Worm (Caenorhabditis elegans) whole organism, L4 larva: ENCODE data around the gene clec-196.

Experiments
- D1046.2 ChIP-seq: fragments of 200-800 bp; sonication (Bioruptor generic); IDR thresholded peaks from 2 replicates; pipeline ENCODE4 v1.3.6; 2022; ENCODE audit warnings: missing genetic modification characterization, missing compliant biosample characterization
- T26A8.4 ChIP-seq: fragments of 200-800 bp; sonication (Bioruptor generic); IDR thresholded peaks from 2 replicates; pipeline ENCODE4 v1.3.6; 2022; ENCODE audit warnings: missing genetic modification characterization, missing compliant biosample characterization
- Y105C5A.15 ChIP-seq: fragments of 200-800 bp; sonication (Bioruptor generic); IDR thresholded peaks from 2 replicates; pipeline ENCODE4 v1.3.6; 2022; ENCODE audit warnings: missing genetic modification characterization, missing compliant biosample characterization
- aha-1 ChIP-seq: fragments of 150-350 bp; peaks from one replicate; lab custom pipeline; 2014; ENCODE audit warnings: missing biosample characterization, missing genetic modification characterization
- aly-2 ChIP-seq: sonication (generic microtip); optimal IDR thresholded peaks from 2 replicates; lab custom pipeline; 2018; ENCODE audit warnings: missing biosample characterization, missing genetic modification characterization
- ceh-32 ChIP-seq: sonication (generic microtip); optimal IDR thresholded peaks from 2 replicates; lab custom pipeline; 2016; ENCODE audit warnings: mild to moderate bottlenecking, missing genetic modification characterization, missing compliant biosample characterization; ENCODE audit not compliant: poor library complexity
- ces-1 ChIP-seq: fragments of 150-350 bp; sonication (generic microtip); optimal IDR thresholded peaks from 4 replicates; lab custom pipeline; 2014; ENCODE audit warnings: missing biosample characterization, missing genetic modification reagents, missing genetic modification characterization
- ctbp-1 ChIP-seq: fragments of 200-800 bp; sonication (Bioruptor generic); IDR thresholded peaks from 2 replicates; pipeline ENCODE4 v1.3.6; 2022; ENCODE audit warnings: missing genetic modification reagents, missing genetic modification characterization, missing compliant biosample characterization
- daf-8 ChIP-seq: fragments of 200-800 bp; sonication (Bioruptor generic); IDR thresholded peaks from 2 replicates; pipeline ENCODE4 v1.3.6; 2022; ENCODE audit warnings: missing genetic modification characterization, missing compliant biosample characterization
- dmd-8 ChIP-seq: fragments of 200-800 bp; sonication (Bioruptor generic); IDR thresholded peaks from 2 replicates; pipeline ENCODE4 v1.3.6; 2022; ENCODE audit warnings: missing genetic modification characterization, missing compliant biosample characterization
- dpl-1 ChIP-seq: fragments of 150-350 bp; optimal IDR thresholded peaks from 2 replicates; lab custom pipeline; 2014; ENCODE audit warnings: missing biosample characterization, missing genetic modification reagents, missing genetic modification characterization
- dve-1 ChIP-seq: sonication (generic microtip); optimal IDR thresholded peaks from 2 replicates; lab custom pipeline; 2017; ENCODE audit warnings: antibody characterized with exemption, mild to moderate bottlenecking, missing genetic modification characterization, missing compliant biosample characterization; ENCODE audit not compliant: insufficient read depth
- fkh-10 ChIP-seq: fragments of 150-350 bp; optimal IDR thresholded peaks from 2 replicates; lab custom pipeline; 2014; ENCODE audit warnings: missing biosample characterization, missing genetic modification reagents, missing genetic modification characterization
- gei-8 ChIP-seq: fragments of 200-800 bp; sonication (Bioruptor generic); optimal IDR thresholded peaks from 2 replicates; lab custom pipeline; 2018; ENCODE audit warnings: mild to moderate bottlenecking, missing genetic modification characterization, missing compliant biosample characterization
- hmg-1.1 ChIP-seq: fragments of 200-800 bp; sonication (Bioruptor generic); IDR thresholded peaks from 2 replicates; pipeline ENCODE4 v1.3.6; 2022; ENCODE audit warnings: missing genetic modification reagents, missing genetic modification characterization, missing compliant biosample characterization
- lim-7 ChIP-seq: fragments of 200-800 bp; sonication (Bioruptor generic); IDR thresholded peaks from 2 replicates; pipeline ENCODE4 v1.3.6; 2022; ENCODE audit warnings: missing genetic modification characterization, missing compliant biosample characterization
- lin-15B ChIP-seq: fragments of 150-350 bp; sonication (generic microtip); optimal IDR thresholded peaks from 3 replicates; lab custom pipeline; 2014; ENCODE audit warnings: missing biosample characterization, missing genetic modification characterization
- lin-38 ChIP-seq: fragments of 200-800 bp; sonication (Bioruptor generic); IDR thresholded peaks from 2 replicates; pipeline ENCODE4 v1.3.6; 2022; ENCODE audit warnings: missing genetic modification reagents, missing genetic modification characterization, missing compliant biosample characterization
- lin-39 ChIP-seq: fragments of 150-350 bp; optimal IDR thresholded peaks from 2 replicates; lab custom pipeline; 2014; ENCODE audit warnings: missing biosample characterization, missing genetic modification reagents, missing genetic modification characterization
- lsy-2 ChIP-seq, 2 experiments: fragments of 150-350 bp in 1 of 2; sonication (generic microtip) in 1 of 2; optimal IDR thresholded peaks; 2 replicates each; lab custom pipeline; 2014 to 2017; ENCODE audit warnings: missing biosample characterization in 2 of 2, missing genetic modification characterization in 2 of 2
- madf-5 ChIP-seq, 2 experiments: fragments of 200-800 bp; sonication (Bioruptor generic); IDR thresholded peaks; 2 replicates each; pipeline ENCODE4 v1.3.6; 2022; ENCODE audit warnings: missing compliant biosample characterization in 2 of 2, missing genetic modification characterization in 2 of 2
- mdl-1 ChIP-seq, 2 experiments: fragments of 150-350 bp in 1 of 2; sonication (generic microtip) in 1 of 2; optimal IDR thresholded peaks; 2 replicates each; lab custom pipeline; 2014 to 2017; ENCODE audit warnings: missing biosample characterization in 2 of 2, missing genetic modification characterization in 2 of 2
- mes-2 ChIP-seq: sonication (generic microtip); optimal IDR thresholded peaks from 2 replicates; lab custom pipeline; 2016; ENCODE audit warnings: missing genotype, mild to moderate bottlenecking, missing genetic modification characterization, missing compliant biosample characterization; ENCODE audit not compliant: poor library complexity, severe bottlenecking
- nhr-25 ChIP-seq: sonication (generic microtip); optimal IDR thresholded peaks from 2 replicates; lab custom pipeline; 2017; ENCODE audit warnings: missing genetic modification characterization, mild to moderate bottlenecking, missing compliant biosample characterization, antibody characterized with exemption, moderate library complexity, borderline replicate concordance; ENCODE audit not compliant: insufficient read depth
- nhr-28 ChIP-seq: fragments of 150-350 bp; optimal IDR thresholded peaks from 2 replicates; lab custom pipeline; 2014; ENCODE audit warnings: missing biosample characterization, missing genetic modification characterization
- nhr-41 ChIP-seq: fragments of 200-800 bp; sonication (Bioruptor generic); IDR thresholded peaks from 2 replicates; pipeline ENCODE4 v1.3.6; 2022; ENCODE audit warnings: missing genetic modification reagents, missing genetic modification characterization, missing compliant biosample characterization
- nhr-6 ChIP-seq: fragments of 150-350 bp; optimal IDR thresholded peaks from 2 replicates; lab custom pipeline; 2014; ENCODE audit warnings: missing biosample characterization, missing genetic modification characterization
- pqm-1 ChIP-seq: sonication (generic microtip); optimal IDR thresholded peaks from 2 replicates; lab custom pipeline; 2017; ENCODE audit warnings: missing biosample characterization, missing genetic modification characterization
- saeg-2 ChIP-seq: fragments of 200-800 bp; sonication (Bioruptor generic); IDR thresholded peaks from 2 replicates; pipeline ENCODE4 v1.3.6; 2022; ENCODE audit warnings: missing genetic modification reagents, missing genetic modification characterization, missing compliant biosample characterization
- skn-1 ChIP-seq: fragments of 150-350 bp; optimal IDR thresholded peaks from 2 replicates; lab custom pipeline; 2014; ENCODE audit warnings: missing biosample characterization, missing genetic modification characterization
- snpc-1.2 ChIP-seq: fragments of 200-800 bp; sonication (Bioruptor generic); IDR thresholded peaks from 2 replicates; pipeline ENCODE4 v1.3.6; 2022; ENCODE audit warnings: missing genetic modification reagents, missing genetic modification characterization, missing compliant biosample characterization
- spr-1 ChIP-seq: sonication (generic microtip); optimal IDR thresholded peaks from 2 replicates; lab custom pipeline; 2016; ENCODE audit warnings: mild to moderate bottlenecking, missing genetic modification characterization, missing compliant biosample characterization
- tag-97 ChIP-seq: fragments of 200-800 bp; sonication (Bioruptor generic); IDR thresholded peaks from 2 replicates; pipeline ENCODE4 v1.3.6; 2022; ENCODE audit warnings: missing genetic modification characterization, missing compliant biosample characterization
- tra-1 ChIP-seq: fragments of 200-800 bp; sonication (Bioruptor generic); IDR thresholded peaks from 2 replicates; pipeline ENCODE4 v1.3.6; 2022; ENCODE audit warnings: missing genetic modification reagents, missing genetic modification characterization, missing compliant biosample characterization
- unc-39 ChIP-seq: sonication (generic microtip); optimal IDR thresholded peaks from 2 replicates; lab custom pipeline; 2017; ENCODE audit warnings: missing biosample characterization, missing genetic modification characterization
- vab-7 ChIP-seq: fragments of 200-800 bp; sonication (Bioruptor generic); IDR thresholded peaks from 2 replicates; pipeline ENCODE4 v1.3.6; 2022; ENCODE audit warnings: missing genetic modification reagents, missing genetic modification characterization, missing compliant biosample characterization
- ztf-11 ChIP-seq: fragments of 150-350 bp; optimal IDR thresholded peaks from 2 replicates; lab custom pipeline; 2014; ENCODE audit warnings: missing biosample characterization, missing genetic modification characterization
- ztf-7 ChIP-seq: fragments of 150-350 bp; optimal IDR thresholded peaks from 2 replicates; lab custom pipeline; 2014; ENCODE audit warnings: missing biosample characterization, missing genetic modification characterization

clec-196 gene

DNA sequence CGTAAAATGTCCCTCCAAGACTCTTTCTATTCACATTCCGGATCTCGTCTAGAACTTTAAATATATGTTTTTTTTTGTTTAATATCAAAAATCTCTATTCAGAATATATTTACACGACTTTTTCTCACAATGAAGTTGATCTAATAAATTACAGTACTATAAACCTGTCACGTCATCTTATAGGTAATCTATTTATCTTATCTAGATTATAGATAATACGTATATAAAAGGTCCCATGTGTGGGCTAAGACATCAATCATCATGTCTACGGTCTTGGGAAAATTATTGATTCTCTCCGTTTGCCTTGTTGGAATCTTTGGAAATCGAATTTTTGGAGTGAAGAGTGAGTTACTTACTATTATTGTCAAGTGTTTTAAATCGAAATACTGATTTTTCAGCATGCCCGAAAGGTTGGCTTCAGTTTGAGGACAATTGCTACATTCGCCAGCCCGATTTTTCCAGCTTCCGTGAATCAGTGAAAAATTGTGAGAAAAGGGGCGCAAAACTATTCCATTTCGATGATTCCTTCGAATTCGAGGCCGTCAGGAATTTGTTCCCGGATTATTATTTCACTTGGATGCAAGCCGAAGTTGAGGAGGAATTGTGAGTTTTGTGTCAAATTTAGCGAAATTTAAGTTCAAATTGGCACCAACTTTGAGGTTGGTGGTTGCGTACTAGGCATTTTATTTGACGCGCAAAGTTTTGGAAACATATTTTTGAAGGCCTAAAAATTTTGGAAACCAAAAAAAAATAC, at the start of gene clec-196:
clec-196 (plus strand) TSS at position 252 of the 754 bp plus-strand sequence.
- TF ChIP-seq nhr-28 (tag; lab: Kevin White, UChicago) (no peak), hmg-1.1 (0 out of 2 replicates have a peak, but pooled peaks have one; percentile 22), lsy-2 (tag; optimal IDR thresholded peaks at IDR 0.05; lab: Kevin White, UChicago) (no peak), dpl-1 (GFP tag; lab: Kevin White, UChicago) (peak; percentile 39), aha-1 (tag; lab: Kevin White, UChicago) (peak; percentile 96), lin-38 (peak; percentile 18), dve-1 (peak; percentile 4), mes-2 (peak; percentile 1)

DNA sequence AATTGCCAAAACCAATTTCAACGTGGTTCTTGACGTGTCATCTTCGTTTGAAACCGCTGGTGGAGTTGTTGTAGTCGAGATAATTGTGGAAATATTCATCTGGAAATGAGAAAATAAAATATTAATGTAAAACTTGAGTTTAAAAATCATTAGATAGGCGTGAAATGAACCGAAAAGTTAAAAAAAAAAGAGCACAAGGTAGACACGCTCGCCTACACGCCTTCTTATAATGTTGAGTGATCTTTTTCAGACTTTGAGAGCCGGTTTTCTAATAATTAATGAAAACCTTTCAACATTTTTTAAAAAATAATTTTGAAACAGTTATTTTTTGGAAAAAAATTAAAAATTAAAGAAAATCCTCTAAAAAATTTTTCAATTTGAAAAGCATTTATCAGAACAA, 45.8 kb upstream of the clec-196 start, which contains the start of gene npr-32:
npr-32 (minus strand) TSS at position 101 of the 400 bp plus-strand sequence.
- TF ChIP-seq dmd-8 (GFP tag; lab: Robert Waterston, UW) (no peak), lin-39 (tag; lab: Kevin White, UChicago) (no peak), madf-5 (GFP tag; IDR thresholded peaks at IDR 0.05; lab: Robert Waterston, UW) (no peak), mdl-1 (tag; optimal IDR thresholded peaks at IDR 0.05; lab: Kevin White, UChicago) (no peak), gei-8 (GFP tag; lab: Kevin White, UChicago) (no peak), ctbp-1 (GFP tag; lab: Robert Waterston, UW) (no peak), nhr-41 (GFP tag; lab: Robert Waterston, UW) (no peak), lsy-2 (tag; optimal IDR thresholded peaks at IDR 0.05; lab: Kevin White, UChicago) (no peak), vab-7 (no peak), unc-39 (no peak), skn-1 (tag; lab: Kevin White, UChicago) (no peak), aly-2 (tag; lab: Kevin White, UChicago) (no peak), nhr-6 (tag; lab: Kevin White, UChicago) (no peak), Y105C5A.15 (GFP tag; lab: Robert Waterston, UW) (no peak), T26A8.4 (GFP tag; lab: Robert Waterston, UW) (no peak), tra-1 (GFP tag; lab: Robert Waterston, UW) (no peak), ztf-11 (tag; lab: Kevin White, UChicago) (no peak), saeg-2 (GFP tag; lab: Robert Waterston, UW) (no peak)

- TF ChIP-seq spr-1 (tag; lab: Kevin White, UChicago) (no peak), ces-1 (GFP tag; lab: Kevin White, UChicago) (peak; percentile 41)
These were observed 43.9 kb upstream of the clec-196 start for ce11 chrIV:17232899-17233298.

ce11 chrIV:17233494-17233893, 43.3 kb upstream of the clec-196 start:
- TF ChIP-seq ces-1 (GFP tag; lab: Kevin White, UChicago) (peak; percentile 77), ztf-7 (tag; lab: Kevin White, UChicago) (no peak), fkh-10 (GFP tag; lab: Kevin White, UChicago) (peak; percentile 75), daf-8 (no peak), ztf-11 (tag; lab: Kevin White, UChicago) (no peak), lin-15B (tag; lab: Kevin White, UChicago) (no peak), tag-97 (GFP tag; lab: Robert Waterston, UW) (no peak), D1046.2 (GFP tag; lab: Robert Waterston, UW) (no peak), snpc-1.2 (GFP tag; lab: Robert Waterston, UW) (no peak), lim-7 (no peak), gei-8 (GFP tag; lab: Kevin White, UChicago) (no peak), pqm-1 (tag; lab: Kevin White, UChicago) (no peak), ceh-32 (tag; lab: Kevin White, UChicago) (no peak), nhr-25 (tag; lab: Kevin White, UChicago) (no peak)
